Worm (Caenorhabditis elegans) whole organism, L4/young adult: ENCODE data around the gene C29E4.13.
A peak's percentile ranks its signal among the peaks of the same experiment; 100 is the strongest.
"Not testable (repeated sequence)": the region's sequence is repeated elsewhere in the genome, so short reads cannot be mapped to it uniquely, and the experiment has no call there.

Experiments
- W03F9.2 ChIP-seq: fragments of 150-350 bp; optimal IDR thresholded peaks from 2 replicates; lab custom pipeline; 2014; ENCODE audit warnings: missing biosample characterization, missing genetic modification characterization
- dao-5 ChIP-seq: sonication (generic microtip); optimal IDR thresholded peaks from 2 replicates; lab custom pipeline; 2016; ENCODE audit warnings: missing genotype, missing genetic modification characterization, moderate library complexity, missing compliant biosample characterization
- him-1 ChIP-seq: sonication (generic microtip); optimal IDR thresholded peaks from 2 replicates; lab custom pipeline; 2016; ENCODE audit warnings: missing genotype, missing genetic modification reagents, missing genetic modification characterization, missing compliant biosample characterization

Gene C29E4.13

ce11 chrIII:7928549-7929129, at the start of gene C29E4.13, which contains the start of gene npp-15:
TSS of gene C29E4.13 (minus strand) at chrIII:7928717.
TSS of gene npp-15 (plus strand) at chrIII:7929043.
- TF ChIP-seq him-1 (no peak), W03F9.2 (tag; lab: Kevin White, UChicago) (peak; percentile 53)

ce11 chrIII:7978289-7978688, 49.8 kb upstream of the C29E4.13 start:
- TF ChIP-seq W03F9.2 (tag; lab: Kevin White, UChicago) (no peak), him-1 (no peak), dao-5 (tag; lab: Kevin White, UChicago) (no peak)

ce11 chrIII:7977777-7978176, 49.3 kb upstream of the C29E4.13 start, which contains the start of gene C06G4.4:
TSS of gene C06G4.4 (minus strand) at chrIII:7977812.
- no peak for TF ChIP-seq him-1
- TF ChIP-seq W03F9.2 (tag; lab: Kevin White, UChicago) = peak; percentile 16

DNA sequence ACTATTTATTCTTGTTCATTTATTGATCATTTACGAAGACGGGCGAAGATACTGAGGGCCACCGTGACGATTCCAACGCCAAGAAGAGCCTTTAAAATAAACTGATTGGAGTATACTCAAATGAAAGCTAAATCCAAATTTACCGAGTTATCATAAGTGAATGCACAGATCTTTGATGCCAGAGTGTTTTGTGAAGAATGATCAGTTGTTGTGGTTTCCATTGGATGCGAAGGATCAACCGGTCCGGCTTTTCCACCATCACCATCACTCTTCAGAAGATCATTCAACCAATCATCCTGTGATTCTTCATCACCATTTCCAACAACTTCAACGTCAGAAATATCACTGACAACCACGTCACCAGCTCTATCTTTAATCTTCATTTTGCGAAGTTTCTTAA, 48.7 kb upstream of the C29E4.13 start:
- TF ChIP-seq W03F9.2 (tag; lab: Kevin White, UChicago) (no peak), him-1 (no peak), dao-5 (tag; lab: Kevin White, UChicago) (no peak)

DNA sequence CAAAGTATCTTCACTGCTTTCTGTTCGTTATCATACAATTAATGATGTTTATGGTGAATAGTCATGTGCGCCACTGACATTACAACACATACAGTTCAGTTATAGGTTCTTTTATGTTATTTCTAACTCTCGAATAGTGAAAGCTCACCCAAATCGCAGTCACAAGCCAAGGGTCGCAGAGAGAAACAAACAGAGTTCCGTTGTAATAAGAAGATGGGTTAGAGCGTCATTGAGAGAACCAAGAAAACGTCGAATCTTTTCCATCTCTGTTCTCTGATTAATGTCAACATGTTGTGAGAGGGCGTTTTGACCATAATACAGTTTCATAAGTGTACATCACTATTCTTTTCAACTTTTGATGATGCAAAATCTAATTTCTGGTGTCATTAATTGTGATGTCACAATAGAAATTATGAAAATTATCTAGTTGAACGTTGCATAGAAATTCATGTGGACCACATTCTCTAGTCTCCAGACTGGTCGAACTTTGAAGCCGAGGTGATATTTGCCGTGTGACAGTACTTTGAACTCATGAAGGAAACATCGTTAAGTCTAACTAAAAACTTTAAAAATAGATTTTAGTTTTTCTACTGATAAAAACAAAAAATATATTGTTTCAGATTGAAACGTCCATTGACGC, 45.6 kb upstream of the C29E4.13 start:
- TF ChIP-seq W03F9.2 (tag; lab: Kevin White, UChicago) (no peak), him-1 (no peak), dao-5 (tag; lab: Kevin White, UChicago) (no peak)

ce11 chrIII:7973201-7973767, 44.8 kb upstream of the C29E4.13 start, which contains the start of the genes eef-1B.1 and aco-2:
TSS of gene eef-1B.1 (minus strand) at chrIII:7973386.
TSS of gene aco-2 (plus strand) at chrIII:7973717.
- peak; percentile 90 for TF ChIP-seq W03F9.2 (tag; lab: Kevin White, UChicago)
- no peak for TF ChIP-seq dao-5 (tag; lab: Kevin White, UChicago)
- TF ChIP-seq him-1 = peak; percentile 67

DNA sequence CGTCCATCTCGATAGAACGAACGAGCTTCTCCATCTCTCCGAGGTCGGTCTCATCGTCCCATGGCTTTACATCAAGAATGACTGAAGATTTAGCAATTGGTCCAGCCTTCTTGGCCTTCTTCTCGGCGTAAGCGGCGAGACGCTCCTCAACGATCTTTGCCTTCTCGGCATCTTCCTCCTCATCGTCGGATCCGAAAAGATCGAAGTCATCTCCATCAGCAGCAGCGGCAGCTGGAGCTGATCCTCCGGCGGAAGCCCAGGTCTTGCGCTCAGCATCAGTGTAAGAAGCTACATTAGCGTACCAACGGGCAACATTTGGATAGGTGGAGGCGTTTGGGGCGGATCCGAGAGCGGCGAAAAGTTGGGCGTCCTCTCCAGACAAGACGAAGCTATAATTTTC, 44.2 kb upstream of the C29E4.13 start:
- TF ChIP-seq dao-5 (tag; lab: Kevin White, UChicago) = no peak
- no peak for TF ChIP-seq W03F9.2 (tag; lab: Kevin White, UChicago)
- TF ChIP-seq him-1 = no peak

- TF ChIP-seq W03F9.2 (tag; lab: Kevin White, UChicago) = no peak
- no peak for TF ChIP-seq him-1
- TF ChIP-seq dao-5 (tag; lab: Kevin White, UChicago) = no peak
Observed at ce11 chrIII:7972061-7972460, 43.5 kb upstream of the C29E4.13 start, which contains the start of gene F54H12.5. TSS of gene F54H12.5 (minus strand) at chrIII:7972161.

DNA sequence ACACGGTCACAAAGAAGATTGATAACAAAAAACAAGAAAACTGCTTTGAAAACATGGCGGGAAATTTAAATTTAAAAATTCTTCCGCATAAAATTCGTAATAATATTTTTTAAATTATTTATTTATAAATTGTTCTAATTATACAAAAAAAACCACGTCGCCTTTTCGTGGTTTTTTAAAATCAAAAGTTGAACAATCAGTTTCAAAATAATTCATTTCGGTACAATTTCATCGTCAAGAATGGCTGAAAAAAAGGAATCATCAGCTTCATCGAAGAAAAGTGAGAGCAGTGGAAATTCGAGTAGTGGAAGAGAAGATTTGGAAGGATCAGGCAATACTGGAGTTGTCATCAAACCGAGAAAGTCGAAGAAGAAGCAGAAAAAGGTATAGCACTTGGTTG, 40.6 kb upstream of the C29E4.13 start, which contains the start of the genes F54H12.8 and F54H12.7:
TSS of gene F54H12.8 (minus strand) at position 101 of the 400 bp plus-strand sequence.
TSS of gene F54H12.7 (plus strand) at position 229 of the 400 bp plus-strand sequence.
- TF ChIP-seq dao-5 (tag; lab: Kevin White, UChicago) (no peak), him-1 (no peak), W03F9.2 (tag; lab: Kevin White, UChicago) (no peak)

- not testable (repeated sequence) for TF ChIP-seq W03F9.2 (tag; lab: Kevin White, UChicago); him-1; dao-5 (tag; lab: Kevin White, UChicago)
Observed at ce11 chrIII:7964281-7964680, 35.8 kb upstream of the C29E4.13 start, which contains the start of gene F54H12.2. TSS of gene F54H12.2 (plus strand) at chrIII:7964581.

DNA sequence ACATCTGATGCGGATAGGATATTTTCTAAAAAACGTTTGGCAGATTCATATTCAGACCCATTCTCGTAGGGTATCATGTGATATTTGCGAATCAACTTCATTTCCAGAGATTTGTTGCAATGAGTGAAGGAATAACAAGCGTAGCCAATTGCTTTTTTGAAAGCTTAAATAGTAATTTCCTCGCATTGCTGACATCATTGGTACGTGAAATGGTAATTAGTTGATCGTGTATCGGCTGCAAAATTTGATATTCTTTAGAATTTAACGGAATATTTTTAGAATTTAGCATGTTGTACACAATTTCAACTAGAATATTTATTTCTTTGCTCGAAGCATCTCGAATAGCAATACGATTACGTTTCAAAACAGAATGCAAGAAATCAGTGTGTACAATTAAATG, 34.1 kb upstream of the C29E4.13 start, which contains the start of gene F54H12.4:
TSS of gene F54H12.4 (minus strand) at position 101 of the 400 bp plus-strand sequence.
- not testable (repeated sequence) for TF ChIP-seq him-1; W03F9.2 (tag; lab: Kevin White, UChicago); dao-5 (tag; lab: Kevin White, UChicago)

ce11 chrIII:7958922-7959609, 30.5 kb upstream of the C29E4.13 start, which contains the start of gene F54H12.10:
TSS of gene F54H12.10 (minus strand) at chrIII:7958972.
- not testable (repeated sequence) for TF ChIP-seq dao-5 (tag; lab: Kevin White, UChicago); W03F9.2 (tag; lab: Kevin White, UChicago); him-1

DNA sequence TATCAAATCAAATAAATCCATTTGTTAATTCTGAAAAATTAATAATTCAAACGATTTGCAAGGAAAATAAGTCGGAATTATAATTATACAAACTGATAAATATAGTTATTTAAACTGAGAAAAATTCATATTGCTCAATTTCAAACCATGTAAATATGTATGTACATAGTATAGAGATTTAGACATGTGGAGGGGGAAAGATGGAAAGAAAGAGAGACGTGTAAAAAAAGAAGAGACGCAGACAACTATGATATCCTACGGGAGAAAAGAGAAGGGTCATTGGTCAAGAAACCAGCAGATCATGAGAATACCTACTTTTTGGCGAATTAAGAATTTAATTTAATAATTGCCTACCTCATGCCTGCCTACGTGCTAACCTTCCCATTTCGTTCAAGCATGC, 29.6 kb upstream of the C29E4.13 start, which contains the start of gene C29E4.11:
TSS of gene C29E4.11 (minus strand) at position 30 of the 400 bp plus-strand sequence.
- TF ChIP-seq dao-5 (tag; lab: Kevin White, UChicago) = no peak
- TF ChIP-seq W03F9.2 (tag; lab: Kevin White, UChicago) = no peak
- TF ChIP-seq him-1 = no peak
